Worm (Caenorhabditis elegans) whole organism, midembryonic: Measurements from ENCODE around the gene ari-2.

Source experiments
- T22C8.4 ChIP-seq: fragments of 200-800 bp; sonication (Bioruptor generic); IDR thresholded peaks from 2 replicates; pipeline ENCODE4 v1.3.6; 2022; ENCODE audit warnings: missing genetic modification characterization, missing compliant biosample characterization
- cog-1 ChIP-seq: sonication (generic microtip); optimal IDR thresholded peaks from 2 replicates; lab custom pipeline; 2016; ENCODE audit warnings: missing genetic modification characterization, missing compliant biosample characterization
- flt-1 ChIP-seq: fragments of 200-800 bp; sonication (Bioruptor generic); IDR thresholded peaks from 2 replicates; pipeline ENCODE4 v1.3.6; 2022; ENCODE audit warnings: missing genetic modification characterization, missing compliant biosample characterization
- klf-2 ChIP-seq: fragments of 200-800 bp; sonication (Bioruptor generic); conservative IDR thresholded peaks from 2 replicates; pipeline ENCODE4 v1.3.6; 2022; ENCODE audit warnings: missing genetic modification reagents, missing genetic modification characterization, missing compliant biosample characterization
- med-1 ChIP-seq: sonication (generic microtip); optimal IDR thresholded peaks from 2 replicates; lab custom pipeline; 2017; ENCODE audit warnings: missing genetic modification characterization, mild to moderate bottlenecking, missing compliant biosample characterization, antibody characterized with exemption, missing genetic modification reagents; ENCODE audit not compliant: insufficient read depth
- ref-1 ChIP-seq: fragments of 200-800 bp; sonication (Bioruptor generic); conservative IDR thresholded peaks from 2 replicates; pipeline ENCODE4 v1.3.6; 2022; ENCODE audit warnings: missing genetic modification reagents, missing genetic modification characterization, missing compliant biosample characterization
- tab-1 ChIP-seq: fragments of 200-800 bp; sonication (Bioruptor generic); IDR thresholded peaks from 2 replicates; pipeline ENCODE4 v1.3.6; 2022; ENCODE audit warnings: missing genetic modification characterization, missing compliant biosample characterization
- ztf-23 ChIP-seq: fragments of 200-800 bp; sonication (Bioruptor generic); IDR thresholded peaks from 2 replicates; pipeline ENCODE4 v1.3.6; 2022; ENCODE audit warnings: missing genetic modification reagents, missing genetic modification characterization, missing compliant biosample characterization
- ztf-29 ChIP-seq: fragments of 200-800 bp; sonication (Bioruptor generic); IDR thresholded peaks from 2 replicates; pipeline ENCODE4 v1.3.6; 2022; ENCODE audit warnings: missing genetic modification reagents, missing genetic modification characterization, missing compliant biosample characterization

The ari-2 gene

DNA sequence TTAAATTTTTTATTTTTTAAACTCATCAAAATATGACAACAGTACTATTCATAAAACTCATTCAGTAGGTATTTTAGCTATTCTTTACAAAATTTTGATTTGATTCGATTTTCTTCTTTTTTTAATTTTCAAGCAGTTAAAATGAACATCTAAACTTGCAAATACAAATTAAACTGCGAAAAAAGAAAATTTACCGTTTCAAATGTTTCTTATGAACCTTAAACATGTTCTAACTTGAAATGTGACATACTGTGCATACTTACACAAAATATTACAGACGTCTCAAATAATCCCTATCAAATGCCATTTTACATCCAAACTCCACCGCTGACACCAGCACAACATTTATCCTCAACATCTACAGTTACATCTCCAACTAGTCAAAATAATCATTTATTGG is 33.5 kb downstream of the ari-2 start, which contains the start of gene fkh-7:
Gene fkh-7 (plus strand): TSS at position 301 of the 400 bp plus-strand sequence.
- TF ChIP-seq med-1 (GFP tag; lab: Kevin White, UChicago): no peak
- TF ChIP-seq ref-1 (GFP tag; lab: Robert Waterston, UW): no peak

DNA sequence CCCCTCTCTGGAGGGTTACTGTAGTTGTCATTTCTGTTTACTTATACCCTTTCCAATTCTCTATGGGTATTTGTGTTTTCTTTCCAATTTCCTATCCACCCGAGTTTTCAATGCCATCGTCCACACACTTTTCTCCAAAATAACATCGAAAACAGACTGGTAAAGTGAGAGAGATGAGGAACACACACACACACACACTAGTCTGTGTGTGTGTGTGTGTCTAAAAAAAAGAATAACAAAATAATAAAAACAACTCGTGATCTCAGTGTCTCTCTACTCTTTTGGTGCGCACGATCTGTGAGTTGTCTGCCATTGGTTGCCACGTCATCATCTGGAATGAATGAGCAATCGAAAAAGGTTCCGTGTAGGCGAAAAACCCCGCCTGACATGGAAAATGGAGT is 35.4 kb downstream of the ari-2 start:
- TF ChIP-seq T22C8.4 (GFP tag; lab: Robert Waterston, UW) (no peak), ztf-23 (GFP tag; lab: Robert Waterston, UW) (no peak), tab-1 (GFP tag; lab: Robert Waterston, UW) (no peak), klf-2 (GFP tag; lab: Robert Waterston, UW) (no peak), ref-1 (GFP tag; lab: Robert Waterston, UW) (no peak), med-1 (GFP tag; lab: Kevin White, UChicago) (no peak), flt-1 (GFP tag; lab: Robert Waterston, UW) (no peak), cog-1 (tag; lab: Kevin White, UChicago) (no peak), ztf-29 (GFP tag; lab: Robert Waterston, UW) (no peak)

DNA sequence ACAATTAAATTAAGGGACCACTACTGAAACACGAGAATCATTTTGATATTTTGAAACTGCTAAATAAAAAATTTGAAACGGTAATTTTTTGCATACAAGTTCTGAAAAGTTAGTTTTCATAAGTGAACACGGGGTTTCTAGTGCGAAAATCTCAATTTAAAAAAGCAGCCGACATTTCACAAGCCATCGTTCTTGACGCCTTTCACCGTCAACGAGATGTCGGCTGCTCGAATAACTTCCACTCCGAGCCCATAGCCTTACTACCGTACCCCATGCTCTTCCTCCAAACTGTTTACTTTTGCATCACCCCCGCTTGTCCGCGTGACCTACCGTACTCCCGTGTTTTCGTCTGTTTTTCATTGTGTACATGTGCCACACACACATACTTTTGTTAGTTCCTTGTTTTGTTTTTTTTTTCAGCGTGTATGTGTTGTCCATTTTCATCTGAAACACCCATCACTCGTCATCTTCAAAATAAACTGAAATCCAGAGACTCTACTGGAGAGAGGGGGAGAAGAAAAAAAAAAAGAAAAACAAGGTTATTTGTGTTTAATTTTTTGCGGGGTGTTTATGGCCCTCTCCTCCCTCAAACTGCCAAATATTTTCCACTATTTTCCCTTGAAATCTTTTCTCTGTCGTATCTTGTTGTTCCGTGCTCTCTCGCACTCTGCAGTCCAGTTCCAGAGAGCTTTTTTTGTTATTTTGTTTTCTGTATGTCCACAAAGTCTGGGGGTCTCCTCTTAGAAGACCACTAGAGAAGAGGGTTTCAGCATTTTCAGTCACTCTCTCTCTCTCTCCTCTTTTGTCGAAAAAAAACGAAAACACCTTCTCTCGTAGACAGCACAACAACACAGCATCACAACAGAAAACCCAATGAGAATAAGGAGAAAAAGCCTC is 37.3 kb downstream of the ari-2 start:
- TF ChIP-seq tab-1 (GFP tag; lab: Robert Waterston, UW) (no peak), ztf-29 (GFP tag; lab: Robert Waterston, UW) (no peak), ztf-23 (GFP tag; lab: Robert Waterston, UW) (no peak), T22C8.4 (GFP tag; lab: Robert Waterston, UW) (no peak), flt-1 (GFP tag; lab: Robert Waterston, UW) (no peak), med-1 (GFP tag; lab: Kevin White, UChicago) (no peak), cog-1 (tag; lab: Kevin White, UChicago) (no peak), ref-1 (GFP tag; lab: Robert Waterston, UW) (no peak), klf-2 (GFP tag; lab: Robert Waterston, UW) (no peak)

DNA sequence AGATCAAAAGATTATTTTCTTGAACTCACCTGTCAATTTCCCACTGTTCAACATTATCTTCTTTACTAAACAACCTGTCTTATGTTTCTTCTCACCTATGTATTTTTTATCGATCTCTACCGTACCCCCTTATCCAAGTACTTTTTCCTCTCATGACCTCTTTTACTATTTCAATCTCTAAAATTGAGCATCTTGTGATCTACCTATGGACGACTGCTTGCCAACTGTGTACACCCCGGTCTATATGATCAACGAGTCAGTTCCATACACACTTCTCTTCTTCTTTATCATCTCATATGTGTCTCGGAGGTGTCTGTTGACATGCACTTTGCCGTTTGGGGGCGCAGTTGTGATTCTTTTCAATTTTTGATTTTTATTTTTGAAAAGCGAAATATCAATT is 39.2 kb downstream of the ari-2 start:
- no peak for TF ChIP-seq ztf-23 (GFP tag; lab: Robert Waterston, UW)
- no peak for TF ChIP-seq T22C8.4 (GFP tag; lab: Robert Waterston, UW)
- TF ChIP-seq ref-1 (GFP tag; lab: Robert Waterston, UW): no peak
- TF ChIP-seq med-1 (GFP tag; lab: Kevin White, UChicago): no peak
- TF ChIP-seq tab-1 (GFP tag; lab: Robert Waterston, UW): no peak

DNA sequence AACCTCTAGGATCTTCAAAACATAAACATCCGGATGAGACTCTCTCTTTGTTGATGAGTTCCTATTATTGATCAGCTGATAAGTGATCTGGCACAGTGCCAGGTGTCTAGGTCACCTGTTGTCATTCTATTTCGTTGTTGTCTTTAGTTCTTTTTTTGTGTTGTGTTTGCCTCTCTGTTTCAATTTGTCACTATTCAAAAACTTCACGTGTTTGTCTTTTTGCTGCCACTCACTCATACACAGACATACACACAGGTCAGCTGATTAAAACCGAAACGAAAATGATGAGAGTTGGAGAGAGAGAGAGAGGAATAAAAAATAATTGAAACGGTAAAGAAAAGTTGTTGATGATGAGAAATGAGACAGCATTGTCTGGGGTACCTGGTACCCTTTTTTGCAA is 40.2 kb downstream of the ari-2 start:
- no peak for TF ChIP-seq ztf-29 (GFP tag; lab: Robert Waterston, UW)
- TF ChIP-seq T22C8.4 (GFP tag; lab: Robert Waterston, UW): no peak
- TF ChIP-seq ztf-23 (GFP tag; lab: Robert Waterston, UW): no peak
- TF ChIP-seq tab-1 (GFP tag; lab: Robert Waterston, UW): no peak
- TF ChIP-seq klf-2 (GFP tag; lab: Robert Waterston, UW): no peak

ce11 chrIV:5592956-5593355 is 42.0 kb downstream of the ari-2 start:
- TF ChIP-seq ref-1 (GFP tag; lab: Robert Waterston, UW) (no peak), tab-1 (GFP tag; lab: Robert Waterston, UW) (no peak), ztf-23 (GFP tag; lab: Robert Waterston, UW) (no peak), ztf-29 (GFP tag; lab: Robert Waterston, UW) (no peak), med-1 (GFP tag; lab: Kevin White, UChicago) (no peak), T22C8.4 (GFP tag; lab: Robert Waterston, UW) (no peak), cog-1 (tag; lab: Kevin White, UChicago) (no peak), klf-2 (GFP tag; lab: Robert Waterston, UW) (no peak), flt-1 (GFP tag; lab: Robert Waterston, UW) (no peak)

DNA sequence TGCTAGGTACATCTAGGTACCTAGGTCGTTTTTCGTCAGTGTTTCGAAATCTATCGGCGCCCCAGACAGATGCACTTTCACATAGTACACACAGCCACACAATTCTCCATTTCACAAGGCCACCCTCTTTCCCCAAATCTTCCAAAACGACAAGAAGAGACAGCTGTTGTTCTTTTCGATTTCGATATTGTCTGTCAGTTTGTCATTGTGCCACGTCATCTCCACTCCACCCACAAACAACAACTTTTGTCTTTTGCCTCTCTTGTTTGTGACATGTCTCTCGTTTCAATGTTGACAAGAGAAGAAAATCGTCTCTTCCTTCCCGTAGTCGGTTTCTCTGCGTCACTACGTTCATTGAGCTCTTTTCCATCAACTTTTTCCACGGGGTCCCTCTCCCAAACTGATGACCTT is 42.9 kb downstream of the ari-2 start:
- TF ChIP-seq ztf-23 (GFP tag; lab: Robert Waterston, UW) (no peak), cog-1 (tag; lab: Kevin White, UChicago) (peak; percentile 31)

DNA sequence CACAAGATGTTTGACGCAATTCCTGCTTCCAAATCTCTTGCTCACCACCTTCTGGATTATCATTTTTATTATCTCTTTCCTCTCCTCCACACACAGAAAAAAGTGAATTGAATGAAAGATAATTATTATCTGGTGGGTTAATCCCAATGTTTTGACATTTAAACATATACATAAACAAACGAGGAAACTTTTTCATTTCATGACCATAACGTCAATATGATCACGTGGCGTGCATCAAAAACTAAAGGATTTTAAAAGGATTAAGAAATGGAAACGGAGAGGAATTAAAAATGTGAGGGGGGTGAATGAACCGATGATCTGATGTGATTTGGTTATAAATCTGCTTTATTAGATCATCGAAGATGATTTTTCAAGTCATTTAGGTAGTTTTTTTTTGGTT is 44.6 kb downstream of the ari-2 start:
- TF ChIP-seq ztf-23 (GFP tag; lab: Robert Waterston, UW): no peak
- no peak for TF ChIP-seq cog-1 (tag; lab: Kevin White, UChicago)
- TF ChIP-seq tab-1 (GFP tag; lab: Robert Waterston, UW): no peak
- TF ChIP-seq med-1 (GFP tag; lab: Kevin White, UChicago): no peak
- no peak for TF ChIP-seq T22C8.4 (GFP tag; lab: Robert Waterston, UW)
- no peak for TF ChIP-seq flt-1 (GFP tag; lab: Robert Waterston, UW)
- TF ChIP-seq ref-1 (GFP tag; lab: Robert Waterston, UW): no peak
- no peak for TF ChIP-seq klf-2 (GFP tag; lab: Robert Waterston, UW)
- TF ChIP-seq ztf-29 (GFP tag; lab: Robert Waterston, UW): no peak

DNA sequence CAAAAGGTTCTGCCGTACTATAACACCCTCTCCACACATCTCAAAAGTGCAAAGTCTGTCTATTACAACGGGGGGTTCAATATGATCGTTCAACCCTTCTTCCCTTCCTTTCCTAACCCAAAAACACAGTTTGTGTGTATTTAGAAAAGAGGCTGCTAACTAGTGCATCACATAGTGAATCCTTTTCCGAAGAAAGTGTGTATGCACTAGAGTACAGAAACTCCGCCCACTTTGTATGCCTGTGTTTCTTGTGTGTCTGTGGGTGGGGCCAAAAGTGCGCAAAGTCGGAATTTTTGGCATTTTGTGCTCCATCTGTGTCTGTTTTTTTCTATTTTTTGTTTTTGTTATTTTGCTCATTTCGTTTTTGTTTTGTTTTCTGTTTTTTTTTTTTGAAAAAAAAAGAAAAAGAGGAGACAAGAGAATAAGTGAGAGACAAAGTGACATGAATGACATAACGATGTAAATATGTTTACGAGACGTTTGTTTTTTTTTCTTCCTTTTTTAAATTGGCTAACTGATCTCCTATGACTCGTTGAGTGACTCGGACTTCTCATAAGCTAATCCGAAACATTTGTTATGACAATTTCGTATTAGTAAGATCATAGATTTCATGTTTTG is 47.7 kb downstream of the ari-2 start:
- no peak for TF ChIP-seq T22C8.4 (GFP tag; lab: Robert Waterston, UW)
- no peak for TF ChIP-seq ztf-29 (GFP tag; lab: Robert Waterston, UW)
- no peak for TF ChIP-seq ztf-23 (GFP tag; lab: Robert Waterston, UW)
- no peak for TF ChIP-seq flt-1 (GFP tag; lab: Robert Waterston, UW)
- TF ChIP-seq ref-1 (GFP tag; lab: Robert Waterston, UW): no peak
- no peak for TF ChIP-seq cog-1 (tag; lab: Kevin White, UChicago)
- TF ChIP-seq klf-2 (GFP tag; lab: Robert Waterston, UW): no peak
- TF ChIP-seq tab-1 (GFP tag; lab: Robert Waterston, UW): no peak
- TF ChIP-seq med-1 (GFP tag; lab: Kevin White, UChicago): no peak
